Worm (Caenorhabditis elegans) whole organism, L3 larva: ENCODE data around the gene K09C4.10.

Source experiments
- ceh-16 ChIP-seq: sonication (generic microtip); optimal IDR thresholded peaks from 2 replicates; lab custom pipeline; 2017; ENCODE audit warnings: missing biosample characterization, missing genetic modification characterization
- ceh-28 ChIP-seq: fragments of 150-350 bp; optimal IDR thresholded peaks from 2 replicates; lab custom pipeline; 2014; ENCODE audit warnings: missing biosample characterization, missing genetic modification reagents, missing genetic modification characterization
- ceh-82 ChIP-seq: fragments of 150-350 bp; optimal IDR thresholded peaks from 2 replicates; lab custom pipeline; 2014; ENCODE audit warnings: missing biosample characterization, missing genetic modification characterization
- ceh-9 ChIP-seq: sonication (generic microtip); optimal IDR thresholded peaks from 2 replicates; lab custom pipeline; 2018; ENCODE audit warnings: missing biosample characterization, missing genetic modification characterization
- daf-12 ChIP-seq: fragments of 150-350 bp; optimal IDR thresholded peaks from 2 replicates; lab custom pipeline; 2014; ENCODE audit warnings: missing biosample characterization, missing genetic modification reagents, missing genetic modification characterization
- egl-5 ChIP-seq: fragments of 150-350 bp; optimal IDR thresholded peaks from 2 replicates; lab custom pipeline; 2017; ENCODE audit warnings: missing biosample characterization, missing genetic modification reagents, missing genetic modification characterization, inconsistent platforms
- elt-1 ChIP-seq: fragments of 150-350 bp; optimal IDR thresholded peaks from 2 replicates; lab custom pipeline; 2014; ENCODE audit warnings: missing biosample characterization, missing genetic modification characterization
- elt-2 ChIP-seq: sonication (generic microtip); optimal IDR thresholded peaks from 2 replicates; lab custom pipeline; 2016; ENCODE audit warnings: missing genetic modification reagents, mild to moderate bottlenecking, missing genetic modification characterization, missing compliant biosample characterization
- fkh-10 ChIP-seq: sonication (generic microtip); optimal IDR thresholded peaks from 2 replicates; lab custom pipeline; 2017; ENCODE audit warnings: missing biosample characterization, missing genetic modification reagents, missing genetic modification characterization
- hmg-11 ChIP-seq: sonication (generic microtip); optimal IDR thresholded peaks from 2 replicates; lab custom pipeline; 2016; ENCODE audit warnings: missing genetic modification characterization, missing compliant biosample characterization
- jun-1 ChIP-seq: fragments of 150-350 bp; optimal IDR thresholded peaks from 2 replicates; lab custom pipeline; 2014; ENCODE audit warnings: missing biosample characterization, missing genetic modification reagents, missing genetic modification characterization
- lin-15B ChIP-seq: fragments of 150-350 bp; optimal IDR thresholded peaks from 2 replicates; lab custom pipeline; 2014; ENCODE audit warnings: missing biosample characterization, missing genetic modification characterization
- lin-39 ChIP-seq: fragments of 150-350 bp; optimal IDR thresholded peaks from 2 replicates; lab custom pipeline; 2018; ENCODE audit warnings: missing biosample characterization, missing genetic modification reagents, missing genetic modification characterization
- lsy-12 ChIP-seq: sonication (generic microtip); optimal IDR thresholded peaks from 2 replicates; lab custom pipeline; 2016; ENCODE audit warnings: mild to moderate bottlenecking, missing genetic modification characterization, missing compliant biosample characterization
- mdl-1 ChIP-seq: fragments of 150-350 bp; optimal IDR thresholded peaks from 2 replicates; lab custom pipeline; 2014; ENCODE audit warnings: missing biosample characterization, missing genetic modification characterization
- nfya-1 ChIP-seq: sonication (generic microtip); optimal IDR thresholded peaks from 2 replicates; lab custom pipeline; 2017; ENCODE audit warnings: missing genetic modification characterization, mild to moderate bottlenecking, missing compliant biosample characterization, antibody characterized with exemption, moderate library complexity; ENCODE audit not compliant: insufficient read depth
- nhr-12 ChIP-seq: fragments of 150-350 bp; optimal IDR thresholded peaks from 2 replicates; lab custom pipeline; 2014; ENCODE audit warnings: missing biosample characterization, missing genetic modification characterization
- nhr-23 ChIP-seq: fragments of 150-350 bp; optimal IDR thresholded peaks from 2 replicates; lab custom pipeline; 2014; ENCODE audit warnings: missing biosample characterization, missing genetic modification reagents, missing genetic modification characterization
- nhr-237 ChIP-seq: fragments of 150-350 bp; optimal IDR thresholded peaks from 2 replicates; lab custom pipeline; 2014; ENCODE audit warnings: missing biosample characterization, missing genetic modification characterization
- nhr-25 ChIP-seq: sonication (generic microtip); optimal IDR thresholded peaks from 2 replicates; lab custom pipeline; 2017; ENCODE audit warnings: missing biosample characterization, missing genetic modification characterization
- nhr-28 ChIP-seq: fragments of 150-350 bp; optimal IDR thresholded peaks from 2 replicates; lab custom pipeline; 2014; ENCODE audit warnings: missing biosample characterization, missing genetic modification characterization
- nhr-43 ChIP-seq: sonication (generic microtip); optimal IDR thresholded peaks from 2 replicates; lab custom pipeline; 2016; ENCODE audit warnings: mild to moderate bottlenecking, missing genetic modification characterization, missing compliant biosample characterization; ENCODE audit not compliant: poor library complexity, severe bottlenecking
- nhr-67 ChIP-seq: fragments of 150-350 bp; optimal IDR thresholded peaks from 2 replicates; lab custom pipeline; 2014; ENCODE audit warnings: missing biosample characterization, missing genetic modification characterization
- nhr-76 ChIP-seq: fragments of 150-350 bp; sonication (generic microtip); optimal IDR thresholded peaks from 5 replicates; lab custom pipeline; 2014; ENCODE audit warnings: missing biosample characterization, missing genetic modification characterization
- nhr-77 ChIP-seq: fragments of 150-350 bp; optimal IDR thresholded peaks from 2 replicates; lab custom pipeline; 2014; ENCODE audit warnings: missing biosample characterization, missing genetic modification characterization
- pha-4 ChIP-seq: fragments of 150-350 bp; optimal IDR thresholded peaks from 2 replicates; lab custom pipeline; 2014; ENCODE audit warnings: missing biosample characterization, missing genetic modification reagents, missing genetic modification characterization
- pqm-1 ChIP-seq: fragments of 150-350 bp; optimal IDR thresholded peaks from 2 replicates; lab custom pipeline; 2017; ENCODE audit warnings: missing biosample characterization, missing genetic modification characterization, inconsistent platforms
- skn-1 ChIP-seq: fragments of 150-350 bp; optimal IDR thresholded peaks from 2 replicates; lab custom pipeline; 2014; ENCODE audit warnings: missing biosample characterization, missing genetic modification characterization
- snpc-4 ChIP-seq: fragments of 150-350 bp; optimal IDR thresholded peaks from 2 replicates; lab custom pipeline; 2014; ENCODE audit warnings: missing biosample characterization, missing genetic modification characterization
- tbx-2 ChIP-seq: sonication (generic microtip); optimal IDR thresholded peaks from 2 replicates; lab custom pipeline; 2016; ENCODE audit warnings: mild to moderate bottlenecking, missing genetic modification characterization, missing compliant biosample characterization
- unc-39 ChIP-seq: sonication (generic microtip); optimal IDR thresholded peaks from 4 replicates; lab custom pipeline; 2017; ENCODE audit warnings: missing biosample characterization, missing genetic modification characterization
- unc-62 ChIP-seq: fragments of 150-350 bp; sonication (generic microtip); optimal IDR thresholded peaks from 4 replicates; lab custom pipeline; 2014; ENCODE audit warnings: missing biosample characterization, missing genetic modification reagents, missing genetic modification characterization
- zag-1 ChIP-seq: fragments of 150-350 bp; optimal IDR thresholded peaks from 2 replicates; lab custom pipeline; 2014; ENCODE audit warnings: missing biosample characterization, missing genetic modification characterization

Gene K09C4.10

DNA sequence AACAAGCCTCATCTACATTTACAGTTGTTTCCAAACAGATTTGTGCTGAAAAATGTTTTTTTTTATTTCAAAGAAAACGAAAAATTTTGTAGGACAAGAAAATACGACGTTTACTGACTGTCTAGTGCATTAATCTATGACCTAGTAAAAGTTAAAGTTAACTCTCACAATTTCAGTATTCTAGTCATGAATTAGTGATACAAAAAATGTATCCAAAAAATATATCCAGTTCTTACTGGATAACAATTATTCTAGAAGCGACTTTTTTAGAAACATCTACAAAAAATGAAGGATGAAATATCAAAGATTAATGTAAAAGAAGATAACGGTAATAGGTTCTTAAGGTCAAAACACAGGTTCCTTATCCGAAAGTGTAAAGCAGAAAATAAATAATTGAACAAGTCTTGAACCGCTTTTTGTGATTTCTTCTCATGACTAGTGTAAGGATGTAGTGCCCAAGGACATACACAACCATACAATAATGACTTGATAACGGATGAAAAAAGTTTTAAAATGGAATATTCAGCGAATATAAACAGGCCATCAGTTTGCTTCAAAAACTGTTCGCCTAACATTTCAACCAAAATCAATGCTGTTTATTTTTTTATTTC, 29.4 kb downstream of the K09C4.10 start, which contains the start of gene pqn-37:
pqn-37 (minus strand) TSS at position 51 of the 611 bp plus-strand sequence.
- TF ChIP-seq nhr-25 (peak; percentile 47), skn-1 (tag; lab: Kevin White, UChicago) (no peak), nhr-43 (tag; lab: Kevin White, UChicago) (no peak), ceh-82 (tag; lab: Kevin White, UChicago) (no peak), nhr-77 (no peak), hmg-11 (tag; lab: Kevin White, UChicago) (no peak)
- TF ChIP-seq, all 47 proteins: peak for 1

DNA sequence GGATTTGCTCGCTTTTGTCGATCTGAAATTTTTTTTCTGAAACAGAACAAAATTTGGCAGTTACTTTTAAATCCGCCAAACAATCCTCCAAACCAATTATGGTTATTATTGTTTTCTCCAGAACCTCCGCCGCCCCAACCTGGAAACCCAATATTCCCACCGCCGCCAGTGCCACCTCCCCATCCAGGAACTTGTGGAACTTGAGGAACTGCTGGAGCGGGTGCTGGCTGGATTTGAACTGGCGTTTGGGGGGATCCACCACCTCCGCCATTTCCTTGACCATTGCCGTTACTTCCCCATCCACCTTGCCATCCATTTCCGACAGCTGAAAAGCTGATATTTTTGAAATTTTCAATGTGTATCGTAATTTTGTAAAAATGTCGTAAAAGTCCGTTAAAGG, 32.3 kb downstream of the K09C4.10 start:
- no peak for TF ChIP-seq nhr-25
- TF ChIP-seq nhr-237 (tag; lab: Kevin White, UChicago): no peak
- TF ChIP-seq elt-1 (tag; lab: Kevin White, UChicago): no peak
- no peak for TF ChIP-seq unc-39 (tag; lab: Kevin White, UChicago)
- no peak for TF ChIP-seq nhr-12 (tag; lab: Kevin White, UChicago)
- TF ChIP-seq elt-2 (tag; lab: Kevin White, UChicago): no peak
- no peak for TF ChIP-seq nhr-76 (tag; lab: Kevin White, UChicago)
- TF ChIP-seq unc-62 (GFP tag; lab: Kevin White, UChicago): no peak
- no peak for TF ChIP-seq daf-12
- TF ChIP-seq pqm-1 (tag; lab: Kevin White, UChicago): no peak
- no peak for TF ChIP-seq nfya-1 (tag; lab: Kevin White, UChicago)
- TF ChIP-seq nhr-67 (tag; lab: Kevin White, UChicago): no peak
- no peak for TF ChIP-seq mdl-1 (tag; lab: Kevin White, UChicago)
- TF ChIP-seq nhr-23: no peak
- TF ChIP-seq ceh-16: no peak

DNA sequence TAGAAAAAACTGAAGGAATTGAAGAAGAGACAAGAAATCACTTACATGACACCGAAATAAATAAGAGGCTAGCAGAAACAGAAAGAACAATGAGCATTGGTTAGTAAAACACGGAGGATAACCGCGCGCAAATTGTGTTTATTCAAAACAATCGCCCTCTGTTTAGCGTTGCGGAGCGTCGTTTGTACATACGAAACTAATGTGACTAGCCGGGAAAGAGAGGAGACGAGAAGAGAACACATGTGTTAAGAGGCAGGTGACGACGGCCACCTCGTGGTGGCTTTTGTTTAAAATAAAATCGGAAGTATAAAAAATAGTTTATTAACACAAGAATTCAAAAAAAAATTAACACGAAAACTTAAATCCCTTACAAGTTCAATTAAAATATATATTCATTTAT, 34.2 kb downstream of the K09C4.10 start, which contains the start of gene F40F4.7:
F40F4.7 (minus strand) TSS at position 122 of the 400 bp plus-strand sequence.
- TF ChIP-seq pqm-1 (tag; lab: Kevin White, UChicago) (peak; percentile 39), lin-15B (tag; lab: Kevin White, UChicago) (peak; percentile 35), jun-1 (tag; lab: Kevin White, UChicago) (peak; percentile 38), zag-1 (no peak), unc-62 (GFP tag; lab: Kevin White, UChicago) (no peak), pha-4 (tag; lab: Kevin White, UChicago) (peak; percentile 93), hmg-11 (tag; lab: Kevin White, UChicago) (peak; percentile 20), ceh-9 (no peak), ceh-28 (tag; lab: Kevin White, UChicago) (no peak), elt-2 (tag; lab: Kevin White, UChicago) (peak; percentile 59), nhr-77 (no peak), lin-39 (tag; lab: Kevin White, UChicago) (peak; percentile 45), nhr-23 (peak; percentile 49), nhr-25 (peak; percentile 47), nhr-28 (tag; lab: Kevin White, UChicago) (no peak), egl-5 (tag; lab: Kevin White, UChicago) (peak; percentile 74)

DNA sequence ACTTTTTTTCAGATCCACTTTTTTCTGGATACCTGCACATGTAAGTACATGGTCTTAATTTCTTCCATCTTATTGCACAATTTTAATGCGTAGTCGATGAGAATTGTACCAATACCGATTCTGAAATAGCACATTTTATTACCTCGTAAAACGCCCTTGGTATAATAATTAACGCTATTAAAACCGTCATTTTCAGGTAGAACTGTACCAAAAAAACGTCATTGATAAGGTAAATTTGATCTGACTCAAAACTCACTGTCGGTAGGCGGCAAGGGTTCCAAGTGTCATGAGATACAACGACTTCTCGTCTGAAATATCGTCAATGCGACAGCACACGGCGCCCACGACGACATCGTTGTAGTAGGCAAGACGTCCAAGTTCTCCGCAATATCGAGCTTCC, 35.6 kb downstream of the K09C4.10 start:
- TF ChIP-seq fkh-10 (GFP tag; lab: Kevin White, UChicago) (no peak), nfya-1 (tag; lab: Kevin White, UChicago) (no peak), pqm-1 (tag; lab: Kevin White, UChicago) (peak; percentile 23), elt-2 (tag; lab: Kevin White, UChicago) (peak; percentile 65), jun-1 (tag; lab: Kevin White, UChicago) (no peak), nhr-43 (tag; lab: Kevin White, UChicago) (no peak)

DNA sequence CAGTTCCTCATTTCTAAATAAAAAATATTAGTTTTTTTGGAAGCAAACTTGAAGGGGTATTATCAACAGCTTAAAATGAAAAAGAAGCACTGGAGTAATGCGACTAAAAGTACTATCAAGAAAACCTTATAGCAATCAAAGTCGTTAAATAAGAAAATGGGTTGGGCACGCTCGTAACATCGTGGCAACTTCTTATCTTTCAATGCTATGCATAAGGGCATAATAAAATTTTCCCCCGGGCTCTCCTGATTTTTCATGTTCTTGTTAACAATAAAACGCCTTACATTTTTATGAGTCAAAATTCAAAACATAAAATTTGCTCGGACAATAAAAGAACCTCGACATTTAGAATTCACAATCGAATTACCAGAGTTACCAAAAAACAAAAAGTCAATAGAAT, 36.4 kb downstream of the K09C4.10 start, which contains the start of gene irg-7:
irg-7 (minus strand) TSS at position 23 of the 400 bp plus-strand sequence.
- TF ChIP-seq ceh-28 (tag; lab: Kevin White, UChicago) (no peak), tbx-2 (tag; lab: Kevin White, UChicago) (no peak), nhr-43 (tag; lab: Kevin White, UChicago) (no peak), nhr-25 (no peak), snpc-4 (tag; lab: Kevin White, UChicago) (no peak), pqm-1 (tag; lab: Kevin White, UChicago) (peak; percentile 74), lsy-12 (no peak), elt-1 (tag; lab: Kevin White, UChicago) (no peak), elt-2 (tag; lab: Kevin White, UChicago) (peak; percentile 79), nfya-1 (tag; lab: Kevin White, UChicago) (no peak)
